Fruit fly (Drosophila melanogaster): ENCODE measurements around the gene corn.

corn gene

dm6 chr3L:7156890-7157289 lies at the start of gene corn:
Gene corn, minus strand, starts transcription at chr3L:7157073.
- TF ChIP-seq CG7101 (tag; optimal IDR thresholded peaks at IDR 0.05) (peak; percentile 6), Mnt (GFP tag; optimal IDR thresholded peaks at IDR 0.05) (no peak)

DNA sequence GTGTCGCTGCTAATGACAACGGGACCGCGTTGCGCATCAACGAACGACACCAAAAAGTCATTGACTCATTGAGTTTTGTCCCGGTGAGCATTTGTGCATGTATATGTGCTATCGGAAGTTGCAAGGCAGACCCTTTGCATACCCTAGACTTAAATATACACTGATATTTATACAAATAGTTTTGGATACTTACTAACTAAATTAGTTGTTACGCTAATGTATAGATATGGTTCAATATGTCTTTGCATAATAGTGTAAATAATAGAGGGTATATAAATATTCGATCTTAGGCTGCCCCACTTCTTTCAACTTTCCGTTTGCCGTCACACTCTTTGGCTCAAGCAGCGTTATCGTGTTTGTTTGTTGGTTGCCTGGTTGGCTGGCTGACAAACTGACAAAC lies 34.3 kb upstream of the corn start:
- TF ChIP-seq CG33017 (tag; optimal IDR thresholded peaks at IDR 0.05): no peak
- no peak for TF ChIP-seq CG1620 (GFP tag; optimal IDR thresholded peaks at IDR 0.05)
- no peak for TF ChIP-seq CG11617 (GFP tag; optimal IDR thresholded peaks at IDR 0.05)
- TF ChIP-seq Mnt (GFP tag; optimal IDR thresholded peaks at IDR 0.05): no peak
- TF ChIP-seq CG7045 (GFP tag; optimal IDR thresholded peaks at IDR 0.05): no peak
- no peak for TF ChIP-seq Crg-1 (GFP tag; optimal IDR thresholded peaks at IDR 0.05)
- no peak for TF ChIP-seq ovo (GFP tag; optimal IDR thresholded peaks at IDR 0.05)
- no peak for TF ChIP-seq CG12768 (GFP tag; optimal IDR thresholded peaks at IDR 0.05)
- TF ChIP-seq CG14711 (tag; optimal IDR thresholded peaks at IDR 0.05): no peak
- no peak for TF ChIP-seq toe (GFP tag; optimal IDR thresholded peaks at IDR 0.05)
- TF ChIP-seq Clk (GFP tag; optimal IDR thresholded peaks at IDR 0.05): no peak
- TF ChIP-seq kay (GFP tag; ENCODE audit: borderline replicate concordance): no peak
- TF ChIP-seq cnc (optimal IDR thresholded peaks at IDR 0.05): no peak
- TF ChIP-seq CG5204 (GFP tag; optimal IDR thresholded peaks at IDR 0.05): no peak
- no peak for TF ChIP-seq Hr96 (GFP tag; optimal IDR thresholded peaks at IDR 0.05)
- TF ChIP-seq bab1 (GFP tag; optimal IDR thresholded peaks at IDR 0.05): no peak

DNA sequence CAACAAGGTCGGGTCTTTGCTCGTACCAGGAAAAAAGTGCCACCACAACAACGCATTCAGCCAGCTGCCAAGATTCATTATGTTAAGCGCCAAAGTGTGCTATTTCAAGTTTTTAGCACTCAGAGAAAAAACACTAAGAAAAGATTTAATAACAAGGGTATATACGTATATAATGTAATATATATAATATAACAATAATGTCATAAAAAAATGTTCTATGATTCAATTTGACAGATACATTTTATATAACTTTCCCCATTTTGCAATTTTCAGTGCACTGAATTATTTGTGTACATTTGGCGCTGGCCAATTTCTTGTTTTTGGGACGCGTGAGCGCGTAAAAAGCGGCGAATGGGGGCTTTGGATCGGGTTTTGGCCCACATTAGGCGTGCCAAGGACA lies 33.6 kb upstream of the corn start:
- TF ChIP-seq CG7101 (tag; optimal IDR thresholded peaks at IDR 0.05) (no peak), ovo (GFP tag; optimal IDR thresholded peaks at IDR 0.05) (no peak), pad (GFP tag; optimal IDR thresholded peaks at IDR 0.05) (no peak), CG14711 (tag; optimal IDR thresholded peaks at IDR 0.05) (no peak), kay (GFP tag; ENCODE audit: borderline replicate concordance) (no peak), toe (GFP tag; optimal IDR thresholded peaks at IDR 0.05) (no peak)

- TF ChIP-seq tj (GFP tag; optimal IDR thresholded peaks at IDR 0.05) (no peak), Hr96 (GFP tag; optimal IDR thresholded peaks at IDR 0.05) (no peak), CG14711 (tag; optimal IDR thresholded peaks at IDR 0.05) (no peak), cic (GFP tag; optimal IDR thresholded peaks at IDR 0.05) (no peak), Mnt (GFP tag; optimal IDR thresholded peaks at IDR 0.05) (no peak), CG33017 (tag; optimal IDR thresholded peaks at IDR 0.05) (no peak), CG12768 (GFP tag; optimal IDR thresholded peaks at IDR 0.05) (no peak), kay (GFP tag; ENCODE audit: borderline replicate concordance) (no peak), ovo (GFP tag; optimal IDR thresholded peaks at IDR 0.05) (no peak), Crg-1 (GFP tag; optimal IDR thresholded peaks at IDR 0.05) (no peak), CG1620 (GFP tag; optimal IDR thresholded peaks at IDR 0.05) (no peak), CG7045 (GFP tag; optimal IDR thresholded peaks at IDR 0.05) (no peak), CG7101 (tag; optimal IDR thresholded peaks at IDR 0.05) (no peak), cnc (optimal IDR thresholded peaks at IDR 0.05) (no peak), bab1 (GFP tag; optimal IDR thresholded peaks at IDR 0.05) (no peak), toe (GFP tag; optimal IDR thresholded peaks at IDR 0.05) (no peak), CG11617 (GFP tag; optimal IDR thresholded peaks at IDR 0.05) (no peak), Clk (GFP tag; optimal IDR thresholded peaks at IDR 0.05) (no peak)
These were observed 32.9 kb upstream of the corn start, which contains the start of gene Dscam2 for dm6 chr3L:7189668-7190200. Gene Dscam2, minus strand, starts transcription at chr3L:7189931.

dm6 chr3L:7184739-7185488 lies 28.0 kb upstream of the corn start:
- TF ChIP-seq CG7045 (GFP tag; optimal IDR thresholded peaks at IDR 0.05): no peak
- no peak for TF ChIP-seq CG33017 (tag; optimal IDR thresholded peaks at IDR 0.05)
- TF ChIP-seq CG11617 (GFP tag; optimal IDR thresholded peaks at IDR 0.05): no peak
- no peak for TF ChIP-seq CG5204 (GFP tag; optimal IDR thresholded peaks at IDR 0.05)
- no peak for TF ChIP-seq Crg-1 (GFP tag; optimal IDR thresholded peaks at IDR 0.05)
- no peak for TF ChIP-seq tj (GFP tag; optimal IDR thresholded peaks at IDR 0.05)
- TF ChIP-seq CG12768 (GFP tag; optimal IDR thresholded peaks at IDR 0.05): no peak
- TF ChIP-seq Clk (GFP tag; optimal IDR thresholded peaks at IDR 0.05): no peak

DNA sequence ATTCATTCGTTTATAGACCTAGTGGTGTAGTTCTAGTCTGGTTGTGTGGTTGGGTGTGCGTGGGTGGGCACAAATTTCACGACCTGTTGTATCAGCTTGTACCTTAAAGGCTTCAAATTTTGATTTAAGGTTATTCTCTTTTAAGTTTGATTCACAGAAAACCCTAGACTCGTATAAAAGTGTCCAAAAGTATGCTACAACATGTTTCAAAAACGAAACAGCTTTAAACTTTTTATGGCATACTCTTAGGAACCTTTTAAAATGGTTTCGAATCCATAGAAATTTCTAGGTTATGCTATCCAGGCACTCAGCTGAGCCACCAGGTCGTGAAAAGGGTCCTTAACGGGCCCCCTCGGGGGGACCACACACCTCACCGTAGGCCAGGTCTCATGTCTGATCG lies 5.1 kb upstream of the corn start:
- no peak for TF ChIP-seq bab1 (GFP tag; optimal IDR thresholded peaks at IDR 0.05)
- TF ChIP-seq CG5204 (GFP tag; optimal IDR thresholded peaks at IDR 0.05): no peak
- TF ChIP-seq cic (GFP tag; optimal IDR thresholded peaks at IDR 0.05): no peak
- no peak for TF ChIP-seq CG7045 (GFP tag; optimal IDR thresholded peaks at IDR 0.05)
- no peak for TF ChIP-seq Hr96 (GFP tag; optimal IDR thresholded peaks at IDR 0.05)
- no peak for TF ChIP-seq tj (GFP tag; optimal IDR thresholded peaks at IDR 0.05)
- no peak for TF ChIP-seq CG11617 (GFP tag; optimal IDR thresholded peaks at IDR 0.05)
- no peak for TF ChIP-seq cnc (optimal IDR thresholded peaks at IDR 0.05)
- TF ChIP-seq CG1620 (GFP tag; optimal IDR thresholded peaks at IDR 0.05): no peak
- TF ChIP-seq kay (GFP tag; ENCODE audit: borderline replicate concordance): no peak
- no peak for TF ChIP-seq toe (GFP tag; optimal IDR thresholded peaks at IDR 0.05)
- TF ChIP-seq CG14711 (tag; optimal IDR thresholded peaks at IDR 0.05): no peak
- no peak for TF ChIP-seq pad (GFP tag; optimal IDR thresholded peaks at IDR 0.05)
- no peak for TF ChIP-seq CG12768 (GFP tag; optimal IDR thresholded peaks at IDR 0.05)
- TF ChIP-seq CG7101 (tag; optimal IDR thresholded peaks at IDR 0.05): no peak
- no peak for TF ChIP-seq Crg-1 (GFP tag; optimal IDR thresholded peaks at IDR 0.05)
- TF ChIP-seq Mnt (GFP tag; optimal IDR thresholded peaks at IDR 0.05): no peak

Measured in whole organism, adult.